Worm (Caenorhabditis elegans) whole organism, L4 larva: ENCODE data around the gene str-217.

Experiments used
- aha-1 ChIP-seq: fragments of 150-350 bp; peaks from one replicate; lab custom pipeline; 2014; ENCODE audit warnings: missing biosample characterization, missing genetic modification characterization
- aly-2 ChIP-seq: sonication (generic microtip); optimal IDR thresholded peaks from 2 replicates; lab custom pipeline; 2018; ENCODE audit warnings: missing biosample characterization, missing genetic modification characterization
- ama-1 ChIP-seq: fragments of 150-350 bp; optimal IDR thresholded peaks from 2 replicates; lab custom pipeline; 2014; ENCODE audit warnings: inconsistent platforms, mixed read lengths
- ces-1 ChIP-seq: fragments of 150-350 bp; sonication (generic microtip); optimal IDR thresholded peaks from 4 replicates; lab custom pipeline; 2014; ENCODE audit warnings: missing biosample characterization, missing genetic modification reagents, missing genetic modification characterization
- lin-1 ChIP-seq: fragments of 200-800 bp; sonication (Bioruptor generic); IDR thresholded peaks from 2 replicates; pipeline ENCODE4 v1.3.6; 2022; ENCODE audit warnings: missing genetic modification reagents, missing genetic modification characterization, missing compliant biosample characterization
- nhr-41 ChIP-seq: fragments of 200-800 bp; sonication (Bioruptor generic); IDR thresholded peaks from 2 replicates; pipeline ENCODE4 v1.3.6; 2022; ENCODE audit warnings: missing genetic modification reagents, missing genetic modification characterization, missing compliant biosample characterization
- pqm-1 ChIP-seq: sonication (generic microtip); optimal IDR thresholded peaks from 2 replicates; lab custom pipeline; 2017; ENCODE audit warnings: missing biosample characterization, missing genetic modification characterization
- skn-1 ChIP-seq: fragments of 150-350 bp; optimal IDR thresholded peaks from 2 replicates; lab custom pipeline; 2014; ENCODE audit warnings: missing biosample characterization, missing genetic modification characterization
- snpc-1.2 ChIP-seq: fragments of 200-800 bp; sonication (Bioruptor generic); IDR thresholded peaks from 2 replicates; pipeline ENCODE4 v1.3.6; 2022; ENCODE audit warnings: missing genetic modification reagents, missing genetic modification characterization, missing compliant biosample characterization
- spr-3 ChIP-seq: fragments of 200-800 bp; sonication (Bioruptor generic); optimal IDR thresholded peaks from 2 replicates; lab custom pipeline; 2018; ENCODE audit warnings: mild to moderate bottlenecking, missing genetic modification characterization, missing compliant biosample characterization
- zfp-2 ChIP-seq: sonication (generic microtip); optimal IDR thresholded peaks from 2 replicates; lab custom pipeline; 2016; ENCODE audit warnings: mild to moderate bottlenecking, missing genetic modification characterization, missing compliant biosample characterization

- no peak for TF ChIP-seq ama-1 (lab: Kevin White, UChicago)
- no peak for TF ChIP-seq zfp-2 (tag; lab: Kevin White, UChicago)
- TF ChIP-seq lin-1 (GFP tag; lab: Robert Waterston, UW) = no peak
- no peak for TF ChIP-seq snpc-1.2 (GFP tag; lab: Robert Waterston, UW)
- TF ChIP-seq nhr-41 (GFP tag; lab: Robert Waterston, UW) = no peak
- TF ChIP-seq aly-2 (tag; lab: Kevin White, UChicago) = no peak
- TF ChIP-seq ces-1 (GFP tag; lab: Kevin White, UChicago) = no peak
- no peak for TF ChIP-seq aha-1 (tag; lab: Kevin White, UChicago)
- no peak for TF ChIP-seq spr-3 (GFP tag; lab: Kevin White, UChicago)
- no peak for TF ChIP-seq pqm-1 (tag; lab: Kevin White, UChicago)
- TF ChIP-seq skn-1 (tag; lab: Kevin White, UChicago) = no peak
Measured at ce11 chrV:17021361-17021760, 21.3 kb upstream of the str-217 start, which contains the start of gene F49H6.12.
